Worm (Caenorhabditis elegans): Measurements from ENCODE around the gene Y39A3CL.7.

- no peak for TF ChIP-seq zag-1 (tag; optimal IDR thresholded peaks at IDR 0.05)
- no peak for TF ChIP-seq elt-3 (tag; optimal IDR thresholded peaks at IDR 0.05)
- TF ChIP-seq ama-1 (optimal IDR thresholded peaks at IDR 0.05): no peak
- TF ChIP-seq nhr-77 (tag; optimal IDR thresholded peaks at IDR 0.05): no peak
- TF ChIP-seq nhr-12 (tag; optimal IDR thresholded peaks at IDR 0.05): no peak
Measured at ce11 chrIII:1803000-1803399, 21.7 kb upstream of the Y39A3CL.7 start.

Data from whole organism, L2 larva.